Worm (Caenorhabditis elegans) whole organism, young adult: ENCODE results near the gene try-1.

Source experiments
- ama-1 ChIP-seq, 3 experiments: fragments of 150-350 bp in 1 of 3; sonication (generic microtip) in 2 of 3; optimal IDR thresholded peaks; 2 replicates each; lab custom pipeline; 2014 to 2018; ENCODE audit warnings: missing biosample characterization in 2 of 3, missing genetic modification characterization in 2 of 3, missing genetic modification reagents in 2 of 3
- ccch-3 ChIP-seq: fragments of 200-800 bp; sonication (Bioruptor generic); optimal IDR thresholded peaks from 2 replicates; lab custom pipeline; 2018; ENCODE audit warnings: mild to moderate bottlenecking, missing genetic modification characterization, missing compliant biosample characterization
- him-1 ChIP-seq: sonication (generic microtip); optimal IDR thresholded peaks from 2 replicates; lab custom pipeline; 2016; ENCODE audit warnings: missing genotype, missing genetic modification reagents, missing genetic modification characterization, missing compliant biosample characterization
- mel-28 ChIP-seq: sonication (generic microtip); optimal IDR thresholded peaks from 2 replicates; lab custom pipeline; 2016; ENCODE audit warnings: borderline replicate concordance, mild to moderate bottlenecking, missing genetic modification characterization, missing compliant biosample characterization
- unc-130 ChIP-seq: sonication (generic microtip); optimal IDR thresholded peaks from 2 replicates; lab custom pipeline; 2016; ENCODE audit warnings: missing genetic modification reagents, missing genetic modification characterization, missing compliant biosample characterization

ce11 chrII:4946775-4947174, 2.6 kb downstream of the try-1 start:
- no peak for TF ChIP-seq unc-130 (GFP tag; lab: Kevin White, UChicago)
- TF ChIP-seq ccch-3 (GFP tag; lab: Kevin White, UChicago) = no peak
- TF ChIP-seq ama-1 (optimal IDR thresholded peaks at IDR 0.05; lab: Kevin White, UChicago) = no peak
- TF ChIP-seq ama-1 (GFP tag; optimal IDR thresholded peaks at IDR 0.05; lab: Kevin White, UChicago) = no peak
- TF ChIP-seq mel-28 (tag; lab: Kevin White, UChicago) = no peak
- no peak for TF ChIP-seq him-1
